Fruit fly (Drosophila melanogaster): ENCODE results near the gene CG7565.

dm6 chr3L:8076160-8076559 lies 15.4 kb downstream of the CG7565 start:
- TF ChIP-seq Hr38 (GFP tag; optimal IDR thresholded peaks at IDR 0.05) (no peak), esn (GFP tag; optimal IDR thresholded peaks at IDR 0.05) (peak; percentile 39), CG8119 (GFP tag; IDR thresholded peaks at IDR 0.05) (no peak; the same call in 2 of the 3 replicates), Sox14 (GFP tag; optimal IDR thresholded peaks at IDR 0.05) (no peak), dsx (GFP tag; optimal IDR thresholded peaks at IDR 0.05; ENCODE audit: poor library complexity, severe bottlenecking) (peak; percentile 37), CG31627 (GFP tag; optimal IDR thresholded peaks at IDR 0.05) (peak; percentile 22)
